Fruit fly (Drosophila melanogaster): ENCODE data around the gene Lint-O.

Lint-O gene

dm6 chrX:2693786-2694185, 4.7 kb upstream of the Lint-O start, which contains the start of gene dyw:
Gene dyw (minus strand): TSS chrX:2693886.
- TF ChIP-seq CG4424 (GFP tag; optimal IDR thresholded peaks at IDR 0.05) (no peak), Adf1 (GFP tag; IDR thresholded peaks at IDR 0.05) (no peak), CG18011 (GFP tag; optimal IDR thresholded peaks at IDR 0.05) (no peak), Abd-B (GFP tag; optimal IDR thresholded peaks at IDR 0.05) (no peak), CG11695 (GFP tag; IDR thresholded peaks at IDR 0.05) (no peak), ap (GFP tag; IDR thresholded peaks at IDR 0.05) (no peak), wdn (GFP tag; IDR thresholded peaks at IDR 0.05) (no peak), CG42726 (GFP tag; IDR thresholded peaks at IDR 0.05; ENCODE audit: partially characterized antibody) (no peak), CG2199 (GFP tag; IDR thresholded peaks at IDR 0.05) (no peak), Meics (GFP tag; optimal IDR thresholded peaks at IDR 0.05) (no peak), zen2 (GFP tag; IDR thresholded peaks at IDR 0.05; ENCODE audit: partially characterized antibody) (no peak), CG10147 (GFP tag; optimal IDR thresholded peaks at IDR 0.05) (no peak), CG13123 (GFP tag; optimal IDR thresholded peaks at IDR 0.05) (no peak), ewg (GFP tag; optimal IDR thresholded peaks at IDR 0.05) (no peak)

- TF ChIP-seq CG8290 (GFP tag; optimal IDR thresholded peaks at IDR 0.05), result peak; percentile 100
- peak; percentile 98 to 100 for TF ChIP-seq CG8290 (tag; optimal IDR thresholded peaks at IDR 0.05)
- peak; percentile 71 for TF ChIP-seq CG13287 (GFP tag; IDR thresholded peaks at IDR 0.05; ENCODE audit: partially characterized antibody)
- TF ChIP-seq Mes4 (GFP tag; optimal IDR thresholded peaks at IDR 0.05), result peak; percentile 100
- TF ChIP-seq insv (GFP tag; optimal IDR thresholded peaks at IDR 0.05), result peak; percentile 86 to 93
- peak; percentile 100 for TF ChIP-seq CG12299 (tag; optimal IDR thresholded peaks at IDR 0.05)
- peak; percentile 100 for TF ChIP-seq CG10543 (GFP tag; optimal IDR thresholded peaks at IDR 0.05)
- peak; percentile 100 for TF ChIP-seq NFAT (GFP tag; IDR thresholded peaks at IDR 0.05)
- TF ChIP-seq caup (GFP tag; optimal IDR thresholded peaks at IDR 0.05; ENCODE audit: severe bottlenecking), result peak; percentile 100
- peak; percentile 100 for TF ChIP-seq CG31388 (GFP tag; optimal IDR thresholded peaks at IDR 0.05)
- peak in 1 of 2 experiments; percentile 99 for TF ChIP-seq Hr78 (GFP tag; optimal IDR thresholded peaks at IDR 0.05)
- peak; percentile 100 for TF ChIP-seq en (GFP tag; optimal IDR thresholded peaks at IDR 0.05)
- peak; percentile 100 for TF ChIP-seq CG1647 (GFP tag; optimal IDR thresholded peaks at IDR 0.05)
- TF ChIP-seq CG8478 (optimal IDR thresholded peaks at IDR 0.05), result no peak
- peak; percentile 100 for TF ChIP-seq slp2 (GFP tag; optimal IDR thresholded peaks at IDR 0.05)
- TF ChIP-seq sqz (GFP tag; optimal IDR thresholded peaks at IDR 0.05), result peak; percentile 100
- TF ChIP-seq Adf1 (GFP tag; IDR thresholded peaks at IDR 0.05), result peak; percentile 99
- TF ChIP-seq ken (GFP tag; IDR thresholded peaks at IDR 0.05), result peak; percentile 100
- TF ChIP-seq da (GFP tag; optimal IDR thresholded peaks at IDR 0.05), result peak; percentile 100
- peak; percentile 100 for TF ChIP-seq CG10979 (tag; optimal IDR thresholded peaks at IDR 0.05)
- TF ChIP-seq Lim3 (GFP tag; IDR thresholded peaks at IDR 0.05), result peak; percentile 100
- peak; percentile 100 for TF ChIP-seq CG30431 (GFP tag; optimal IDR thresholded peaks at IDR 0.05)
- peak; percentile 100 for TF ChIP-seq Max (GFP tag; optimal IDR thresholded peaks at IDR 0.05)
- TF ChIP-seq HmgD (GFP tag; optimal IDR thresholded peaks at IDR 0.05), result peak; percentile 100
- peak; percentile 100 for TF ChIP-seq CG3281 (GFP tag; optimal IDR thresholded peaks at IDR 0.05)
- TF ChIP-seq Hr51 (GFP tag; optimal IDR thresholded peaks at IDR 0.05), result peak; percentile 100
- no peak for TF ChIP-seq pan (optimal IDR thresholded peaks at IDR 0.05)
- TF ChIP-seq pan (GFP tag; optimal IDR thresholded peaks at IDR 0.05 in 1 of 2, IDR thresholded peaks at IDR 0.05 in 1 of 2), result peak in 1 of 2 experiments; percentile 100
- TF ChIP-seq chn (GFP tag; optimal IDR thresholded peaks at IDR 0.05), result peak; percentile 100
- TF ChIP-seq H2.0 (GFP tag; IDR thresholded peaks at IDR 0.05), result peak; percentile 100
- TF ChIP-seq CG13424 (tag; optimal IDR thresholded peaks at IDR 0.05), result peak; percentile 100
- TF ChIP-seq CG6765 (GFP tag; optimal IDR thresholded peaks at IDR 0.05), result peak; percentile 100
- TF ChIP-seq CG33213 (GFP tag; optimal IDR thresholded peaks at IDR 0.05), result peak; percentile 100
- TF ChIP-seq CG11398 (GFP tag; optimal IDR thresholded peaks at IDR 0.05), result peak; percentile 100
- peak; percentile 100 for TF ChIP-seq CG1792 (GFP tag; optimal IDR thresholded peaks at IDR 0.05)
- TF ChIP-seq CHES-1-like (GFP tag; optimal IDR thresholded peaks at IDR 0.05), result peak; percentile 100
- peak; percentile 100 for TF ChIP-seq Neu2 (GFP tag; optimal IDR thresholded peaks at IDR 0.05; ENCODE audit: borderline replicate concordance)
- TF ChIP-seq sens-2 (GFP tag; IDR thresholded peaks at IDR 0.05), result peak; percentile 100
Observed at dm6 chrX:2703693-2704092, 5.2 kb downstream of the Lint-O start, which contains the start of gene Ugalt. Gene Ugalt (minus strand): TSS chrX:2703852.
